Worm (Caenorhabditis elegans) whole organism, L2 larva: Measurements from ENCODE around the gene F36H12.5.
"Not testable (repeated sequence)": the region's sequence is repeated elsewhere in the genome, so short reads cannot be mapped to it uniquely, and the experiment has no call there.

ENCODE experiments used
- C34F6.9 ChIP-seq: fragments of 150-350 bp; optimal IDR thresholded peaks from 2 replicates; lab custom pipeline; 2014; ENCODE audit warnings: missing biosample characterization, missing genetic modification characterization
- Y55F3AM.14 ChIP-seq: fragments of 200-800 bp; sonication (Bioruptor generic); optimal IDR thresholded peaks from 2 replicates; lab custom pipeline; 2018; ENCODE audit warnings: mild to moderate bottlenecking, missing genetic modification characterization, missing compliant biosample characterization
- ZK546.5 ChIP-seq: sonication (generic microtip); optimal IDR thresholded peaks from 2 replicates; lab custom pipeline; 2017; ENCODE audit warnings: missing biosample characterization, missing genetic modification characterization
- aly-2 ChIP-seq: fragments of 150-350 bp; optimal IDR thresholded peaks from 2 replicates; lab custom pipeline; 2014; ENCODE audit warnings: missing biosample characterization, missing genetic modification characterization
- ama-1 ChIP-seq: fragments of 150-350 bp; optimal IDR thresholded peaks from 2 replicates; lab custom pipeline; 2018; ENCODE audit warnings: inconsistent platforms
- ceh-82 ChIP-seq: fragments of 150-350 bp; optimal IDR thresholded peaks from 2 replicates; lab custom pipeline; 2014; ENCODE audit warnings: missing biosample characterization, missing genetic modification characterization
- crh-2 ChIP-seq: sonication (generic microtip); optimal IDR thresholded peaks from 2 replicates; lab custom pipeline; 2017; ENCODE audit warnings: missing biosample characterization, missing genetic modification characterization
- dmd-4 ChIP-seq: sonication (generic microtip); optimal IDR thresholded peaks from 2 replicates; lab custom pipeline; 2017; ENCODE audit warnings: missing biosample characterization, missing genetic modification characterization
- egl-27 ChIP-seq: sonication (generic microtip); optimal IDR thresholded peaks from 3 replicates; lab custom pipeline; 2017; ENCODE audit warnings: missing biosample characterization, missing genetic modification reagents, missing genetic modification characterization
- elt-1 ChIP-seq: fragments of 150-350 bp; optimal IDR thresholded peaks from 2 replicates; lab custom pipeline; 2014; ENCODE audit warnings: missing biosample characterization, missing genetic modification characterization
- fos-1 ChIP-seq: fragments of 150-350 bp; optimal IDR thresholded peaks from 2 replicates; lab custom pipeline; 2014; ENCODE audit warnings: missing biosample characterization, missing genetic modification characterization
- gmeb-1 ChIP-seq: fragments of 150-350 bp; optimal IDR thresholded peaks from 2 replicates; lab custom pipeline; 2014; ENCODE audit warnings: missing biosample characterization, missing genetic modification characterization
- lin-11 ChIP-seq: fragments of 150-350 bp; sonication (generic microtip); optimal IDR thresholded peaks from 2 replicates; lab custom pipeline; 2014; ENCODE audit warnings: missing biosample characterization, missing genetic modification characterization, inconsistent platforms, mixed read lengths
- lin-13 ChIP-seq: fragments of 150-350 bp; optimal IDR thresholded peaks from 2 replicates; lab custom pipeline; 2014; ENCODE audit warnings: missing biosample characterization, missing genetic modification reagents, missing genetic modification characterization
- lin-39 ChIP-seq: fragments of 150-350 bp; optimal IDR thresholded peaks from 2 replicates; lab custom pipeline; 2014; ENCODE audit warnings: missing biosample characterization, missing genetic modification reagents, missing genetic modification characterization
- lsy-2 ChIP-seq, 2 experiments: fragments of 150-350 bp in 1 of 2; sonication (generic microtip) in 1 of 2; optimal IDR thresholded peaks; 2 replicates each; lab custom pipeline; 2014 to 2017; ENCODE audit warnings: missing biosample characterization in 2 of 2, missing genetic modification characterization in 2 of 2
- mab-5 ChIP-seq: fragments of 150-350 bp; optimal IDR thresholded peaks from 2 replicates; lab custom pipeline; 2014; ENCODE audit warnings: missing biosample characterization, missing genetic modification characterization
- mbf-1 ChIP-seq: sonication (generic microtip); optimal IDR thresholded peaks from 2 replicates; lab custom pipeline; 2017; ENCODE audit warnings: missing biosample characterization, missing genetic modification characterization
- mdl-1 ChIP-seq, 2 experiments: fragments of 150-350 bp in 1 of 2; sonication (generic microtip) in 1 of 2; optimal IDR thresholded peaks; 2 replicates each; lab custom pipeline; 2017; ENCODE audit warnings: missing biosample characterization in 2 of 2, missing genetic modification characterization in 2 of 2
- nhr-10 ChIP-seq: sonication (generic microtip); optimal IDR thresholded peaks from 2 replicates; lab custom pipeline; 2017; ENCODE audit warnings: missing biosample characterization, missing genetic modification characterization
- nhr-11 ChIP-seq: fragments of 150-350 bp; optimal IDR thresholded peaks from 2 replicates; lab custom pipeline; 2014; ENCODE audit warnings: missing biosample characterization, missing genetic modification characterization
- nhr-12 ChIP-seq: fragments of 150-350 bp; optimal IDR thresholded peaks from 2 replicates; lab custom pipeline; 2014; ENCODE audit warnings: missing biosample characterization, missing genetic modification characterization
- nhr-129 ChIP-seq: fragments of 150-350 bp; optimal IDR thresholded peaks from 2 replicates; lab custom pipeline; 2014; ENCODE audit warnings: missing biosample characterization, missing genetic modification characterization
- nhr-21 ChIP-seq: fragments of 150-350 bp; optimal IDR thresholded peaks from 2 replicates; lab custom pipeline; 2014; ENCODE audit warnings: missing biosample characterization, missing genetic modification characterization
- nhr-23 ChIP-seq: fragments of 150-350 bp; optimal IDR thresholded peaks from 2 replicates; lab custom pipeline; 2014; ENCODE audit warnings: missing biosample characterization, missing genetic modification reagents, missing genetic modification characterization
- nhr-25 ChIP-seq: fragments of 150-350 bp; sonication (generic microtip); optimal IDR thresholded peaks from 3 replicates; lab custom pipeline; 2014; ENCODE audit warnings: missing biosample characterization, missing genetic modification characterization
- nhr-77 ChIP-seq: fragments of 150-350 bp; optimal IDR thresholded peaks from 2 replicates; lab custom pipeline; 2014; ENCODE audit warnings: missing biosample characterization, missing genetic modification characterization
- peb-1 ChIP-seq: fragments of 150-350 bp; optimal IDR thresholded peaks from 2 replicates; lab custom pipeline; 2014; ENCODE audit warnings: missing biosample characterization, missing genetic modification characterization
- sem-4 ChIP-seq: fragments of 150-350 bp; optimal IDR thresholded peaks from 2 replicates; lab custom pipeline; 2014; ENCODE audit warnings: missing biosample characterization, missing genetic modification reagents, missing genetic modification characterization
- skn-1 ChIP-seq: sonication (generic microtip); optimal IDR thresholded peaks from 2 replicates; lab custom pipeline; 2017; ENCODE audit warnings: missing biosample characterization, missing genetic modification characterization
- sma-3 ChIP-seq: sonication (generic microtip); optimal IDR thresholded peaks from 2 replicates; lab custom pipeline; 2016; ENCODE audit warnings: missing genetic modification reagents, missing genetic modification characterization, missing compliant biosample characterization
- sma-9 ChIP-seq, 2 experiments: fragments of 150-350 bp in 1 of 2; sonication (generic microtip) in 1 of 2; optimal IDR thresholded peaks; 2 replicates each; lab custom pipeline; 2014 to 2016; ENCODE audit warnings: missing genetic modification characterization in 2 of 2, mild to moderate bottlenecking in 1 of 2, missing biosample characterization in 1 of 2, missing compliant biosample characterization in 1 of 2, missing genetic modification reagents in 1 of 2, moderate library complexity in 1 of 2
- unc-62 ChIP-seq: fragments of 150-350 bp; optimal IDR thresholded peaks from 2 replicates; lab custom pipeline; 2014; ENCODE audit warnings: missing biosample characterization, missing genetic modification reagents, missing genetic modification characterization
- ztf-1 ChIP-seq: fragments of 200-800 bp; sonication (Bioruptor generic); conservative IDR thresholded peaks from 2 replicates; pipeline ENCODE4 v1.3.6; 2022; ENCODE audit warnings: missing genetic modification characterization, missing compliant biosample characterization
- ztf-11 ChIP-seq: sonication (generic microtip); optimal IDR thresholded peaks from 2 replicates; lab custom pipeline; 2017; ENCODE audit warnings: missing biosample characterization, missing genetic modification characterization

F36H12.5 gene

ce11 chrIV:5295240-5295639, 28.7 kb downstream of the F36H12.5 start, which contains the start of gene msp-51:
msp-51 (minus strand) TSS chrIV:5295340.
- not testable (repeated sequence) for TF ChIP-seq mab-5; unc-62 (GFP tag; lab: Kevin White, UChicago); ama-1 (lab: Kevin White, UChicago)

- TF ChIP-seq gmeb-1 (no peak), nhr-11 (tag; lab: Kevin White, UChicago) (no peak), nhr-77 (no peak), Y55F3AM.14 (GFP tag; lab: Kevin White, UChicago) (no peak), ztf-11 (tag; lab: Kevin White, UChicago) (no peak), ama-1 (lab: Kevin White, UChicago) (no peak), nhr-129 (tag; lab: Kevin White, UChicago) (no peak), lin-39 (tag; lab: Kevin White, UChicago) (no peak), nhr-25 (no peak), elt-1 (tag; lab: Kevin White, UChicago) (no peak), mdl-1 (tag; optimal IDR thresholded peaks at IDR 0.05; lab: Kevin White, UChicago) (no peak), nhr-12 (no peak), sma-9 (GFP tag; optimal IDR thresholded peaks at IDR 0.05; lab: Kevin White, UChicago) (no peak), sma-9 (tag; optimal IDR thresholded peaks at IDR 0.05; lab: Kevin White, UChicago) (no peak), lsy-2 (tag; optimal IDR thresholded peaks at IDR 0.05; lab: Kevin White, UChicago) (no peak), dmd-4 (tag; lab: Kevin White, UChicago) (no peak), aly-2 (tag; lab: Kevin White, UChicago) (no peak), sem-4 (tag; lab: Kevin White, UChicago) (no peak), skn-1 (no peak), nhr-21 (no peak)
These were observed 30.9 kb downstream of the F36H12.5 start, which contains the start of the genes ZK354.6 and msp-113 for ce11 chrIV:5297436-5298012. ZK354.6 (minus strand) TSS chrIV:5297536. msp-113 (plus strand) TSS chrIV:5297962.

- no peak for TF ChIP-seq nhr-25
- no peak for TF ChIP-seq ZK546.5 (tag; lab: Kevin White, UChicago)
- TF ChIP-seq lin-11 (tag; lab: Kevin White, UChicago), result no peak
- no peak for TF ChIP-seq C34F6.9 (tag; lab: Kevin White, UChicago)
- no peak for TF ChIP-seq nhr-21
- no peak for TF ChIP-seq lsy-2 (tag; optimal IDR thresholded peaks at IDR 0.05; lab: Kevin White, UChicago)
- TF ChIP-seq ztf-1 (GFP tag; lab: Robert Waterston, UW), result no peak
These were observed 36.5 kb downstream of the F36H12.5 start, which contains the start of gene ZK354.7 for ce11 chrIV:5303030-5303429. ZK354.7 (minus strand) TSS chrIV:5303130.

- no peak for TF ChIP-seq ceh-82 (tag; lab: Kevin White, UChicago)
- TF ChIP-seq lin-13 (GFP tag; lab: Kevin White, UChicago), result no peak
- TF ChIP-seq crh-2, result no peak
- TF ChIP-seq, all 48 proteins: peak for 0
These were observed 39.5 kb downstream of the F36H12.5 start, which contains the start of gene ZK354.8 for ce11 chrIV:5306040-5306439. ZK354.8 (minus strand) TSS chrIV:5306140.

- TF ChIP-seq nhr-129, ceh-82, dmd-4 (tag; lab: Kevin White, UChicago): not testable (repeated sequence)
These were observed 41.6 kb downstream of the F36H12.5 start, which contains the start of the genes ZK354.9 and msp-58 for ce11 chrIV:5308046-5308643. ZK354.9 (minus strand) TSS chrIV:5308146. msp-58 (plus strand) TSS chrIV:5308593.

- no peak for TF ChIP-seq ama-1 (lab: Kevin White, UChicago)
- no peak for TF ChIP-seq dmd-4 (tag; lab: Kevin White, UChicago)
- TF ChIP-seq nhr-25, result no peak
- TF ChIP-seq egl-27 (tag; lab: Kevin White, UChicago), result no peak
- no peak for TF ChIP-seq nhr-10 (tag; lab: Kevin White, UChicago)
- no peak for TF ChIP-seq ztf-11 (tag; lab: Kevin White, UChicago)
- TF ChIP-seq nhr-11 (tag; lab: Kevin White, UChicago), result no peak
- no peak for TF ChIP-seq nhr-23 (tag; lab: Kevin White, UChicago)
- no peak for TF ChIP-seq elt-1 (tag; lab: Kevin White, UChicago)
- no peak for TF ChIP-seq peb-1
- no peak for TF ChIP-seq aly-2 (tag; lab: Kevin White, UChicago)
- no peak for TF ChIP-seq sma-3 (GFP tag; lab: Kevin White, UChicago)
- no peak for TF ChIP-seq skn-1
- no peak for TF ChIP-seq mdl-1 (tag; optimal IDR thresholded peaks at IDR 0.05; lab: Kevin White, UChicago)
- no peak for TF ChIP-seq Y55F3AM.14 (GFP tag; lab: Kevin White, UChicago)
- TF ChIP-seq mbf-1 (tag; lab: Kevin White, UChicago), result no peak
- no peak for TF ChIP-seq fos-1 (tag; lab: Kevin White, UChicago)
These were observed 43.2 kb downstream of the F36H12.5 start, which contains the start of gene ZK354.3 for ce11 chrIV:5309742-5310141. ZK354.3 (plus strand) TSS chrIV:5310042.
